Worm (Caenorhabditis elegans) whole organism, midembryonic: ENCODE data around the gene sap-140.
A peak's percentile ranks its signal among the peaks of the same experiment; 100 is the strongest.

Experiments
- T22C8.4 ChIP-seq: fragments of 200-800 bp; sonication (Bioruptor generic); IDR thresholded peaks from 2 replicates; pipeline ENCODE4 v1.3.6; 2022; ENCODE audit warnings: missing genetic modification characterization, missing compliant biosample characterization
- cog-1 ChIP-seq: sonication (generic microtip); optimal IDR thresholded peaks from 2 replicates; lab custom pipeline; 2016; ENCODE audit warnings: missing genetic modification characterization, missing compliant biosample characterization
- flt-1 ChIP-seq: fragments of 200-800 bp; sonication (Bioruptor generic); IDR thresholded peaks from 2 replicates; pipeline ENCODE4 v1.3.6; 2022; ENCODE audit warnings: missing genetic modification characterization, missing compliant biosample characterization
- klf-2 ChIP-seq: fragments of 200-800 bp; sonication (Bioruptor generic); conservative IDR thresholded peaks from 2 replicates; pipeline ENCODE4 v1.3.6; 2022; ENCODE audit warnings: missing genetic modification reagents, missing genetic modification characterization, missing compliant biosample characterization
- med-1 ChIP-seq: sonication (generic microtip); optimal IDR thresholded peaks from 2 replicates; lab custom pipeline; 2017; ENCODE audit warnings: missing genetic modification characterization, mild to moderate bottlenecking, missing compliant biosample characterization, antibody characterized with exemption, missing genetic modification reagents; ENCODE audit not compliant: insufficient read depth
- ref-1 ChIP-seq: fragments of 200-800 bp; sonication (Bioruptor generic); conservative IDR thresholded peaks from 2 replicates; pipeline ENCODE4 v1.3.6; 2022; ENCODE audit warnings: missing genetic modification reagents, missing genetic modification characterization, missing compliant biosample characterization
- tab-1 ChIP-seq: fragments of 200-800 bp; sonication (Bioruptor generic); IDR thresholded peaks from 2 replicates; pipeline ENCODE4 v1.3.6; 2022; ENCODE audit warnings: missing genetic modification characterization, missing compliant biosample characterization
- ztf-23 ChIP-seq: fragments of 200-800 bp; sonication (Bioruptor generic); IDR thresholded peaks from 2 replicates; pipeline ENCODE4 v1.3.6; 2022; ENCODE audit warnings: missing genetic modification reagents, missing genetic modification characterization, missing compliant biosample characterization
- ztf-29 ChIP-seq: fragments of 200-800 bp; sonication (Bioruptor generic); IDR thresholded peaks from 2 replicates; pipeline ENCODE4 v1.3.6; 2022; ENCODE audit warnings: missing genetic modification reagents, missing genetic modification characterization, missing compliant biosample characterization

The sap-140 gene

ce11 chrIII:7484765-7485164 lies 14.8 kb upstream of the sap-140 start:
- TF ChIP-seq tab-1 (GFP tag; lab: Robert Waterston, UW): no peak
- TF ChIP-seq med-1 (GFP tag; lab: Kevin White, UChicago): no peak
- no peak for TF ChIP-seq ref-1 (GFP tag; lab: Robert Waterston, UW)
- TF ChIP-seq ztf-23 (GFP tag; lab: Robert Waterston, UW): no peak
- no peak for TF ChIP-seq klf-2
- TF ChIP-seq cog-1 (tag; lab: Kevin White, UChicago): no peak
- no peak for TF ChIP-seq flt-1 (GFP tag; lab: Robert Waterston, UW)
- no peak for TF ChIP-seq T22C8.4 (GFP tag; lab: Robert Waterston, UW)
- no peak for TF ChIP-seq ztf-29 (GFP tag; lab: Robert Waterston, UW)

ce11 chrIII:7488303-7488702 lies 11.2 kb upstream of the sap-140 start:
- TF ChIP-seq ref-1 (GFP tag; lab: Robert Waterston, UW) (no peak), tab-1 (GFP tag; lab: Robert Waterston, UW) (no peak), ztf-23 (GFP tag; lab: Robert Waterston, UW) (no peak), ztf-29 (GFP tag; lab: Robert Waterston, UW) (no peak), flt-1 (GFP tag; lab: Robert Waterston, UW) (no peak), cog-1 (tag; lab: Kevin White, UChicago) (no peak), med-1 (GFP tag; lab: Kevin White, UChicago) (no peak), T22C8.4 (GFP tag; lab: Robert Waterston, UW) (no peak), klf-2 (no peak)

ce11 chrIII:7489055-7489534 lies 10.4 kb upstream of the sap-140 start, which contains the start of gene mup-4:
TSS of gene mup-4 (minus strand) at chrIII:7489105.
- TF ChIP-seq med-1 (GFP tag; lab: Kevin White, UChicago): no peak
- no peak for TF ChIP-seq ztf-29 (GFP tag; lab: Robert Waterston, UW)
- TF ChIP-seq ztf-23 (GFP tag; lab: Robert Waterston, UW): no peak
- TF ChIP-seq flt-1 (GFP tag; lab: Robert Waterston, UW): no peak
- TF ChIP-seq ref-1 (GFP tag; lab: Robert Waterston, UW): no peak
- TF ChIP-seq T22C8.4 (GFP tag; lab: Robert Waterston, UW): no peak
- TF ChIP-seq tab-1 (GFP tag; lab: Robert Waterston, UW): no peak
- TF ChIP-seq cog-1 (tag; lab: Kevin White, UChicago): no peak
- no peak for TF ChIP-seq klf-2

- TF ChIP-seq med-1 (GFP tag; lab: Kevin White, UChicago) (no peak), ztf-29 (GFP tag; lab: Robert Waterston, UW) (no peak), tab-1 (GFP tag; lab: Robert Waterston, UW) (no peak), ref-1 (GFP tag; lab: Robert Waterston, UW) (no peak), klf-2 (no peak), ztf-23 (GFP tag; lab: Robert Waterston, UW) (no peak), cog-1 (tag; lab: Kevin White, UChicago) (no peak), T22C8.4 (GFP tag; lab: Robert Waterston, UW) (no peak), flt-1 (GFP tag; lab: Robert Waterston, UW) (no peak)
Observed at ce11 chrIII:7490061-7490460, 9.5 kb upstream of the sap-140 start.

ce11 chrIII:7491931-7492330 lies 7.6 kb upstream of the sap-140 start:
- TF ChIP-seq ztf-29 (GFP tag; lab: Robert Waterston, UW) (no peak), med-1 (GFP tag; lab: Kevin White, UChicago) (no peak), klf-2 (no peak), ref-1 (GFP tag; lab: Robert Waterston, UW) (no peak)

- TF ChIP-seq T22C8.4 (GFP tag; lab: Robert Waterston, UW): no peak
- peak; percentile 78 for TF ChIP-seq flt-1 (GFP tag; lab: Robert Waterston, UW)
Observed at ce11 chrIII:7494850-7495314, 4.7 kb upstream of the sap-140 start.

ce11 chrIII:7495616-7496146 lies 3.9 kb upstream of the sap-140 start:
- TF ChIP-seq flt-1 (GFP tag; lab: Robert Waterston, UW) (no peak), med-1 (GFP tag; lab: Kevin White, UChicago) (no peak), ztf-29 (GFP tag; lab: Robert Waterston, UW) (no peak), klf-2 (no peak), cog-1 (tag; lab: Kevin White, UChicago) (no peak), tab-1 (GFP tag; lab: Robert Waterston, UW) (no peak), ztf-23 (GFP tag; lab: Robert Waterston, UW) (no peak)

ce11 chrIII:7497782-7498266 lies 1.7 kb upstream of the sap-140 start, which contains the start of gene cgh-1:
TSS of gene cgh-1 (minus strand) at chrIII:7497832.
- no peak for TF ChIP-seq med-1 (GFP tag; lab: Kevin White, UChicago)
- no peak for TF ChIP-seq cog-1 (tag; lab: Kevin White, UChicago)
- TF ChIP-seq ref-1 (GFP tag; lab: Robert Waterston, UW): no peak
- TF ChIP-seq T22C8.4 (GFP tag; lab: Robert Waterston, UW): no peak
- no peak for TF ChIP-seq ztf-29 (GFP tag; lab: Robert Waterston, UW)
- no peak for TF ChIP-seq tab-1 (GFP tag; lab: Robert Waterston, UW)
- TF ChIP-seq ztf-23 (GFP tag; lab: Robert Waterston, UW): no peak
- no peak for TF ChIP-seq flt-1 (GFP tag; lab: Robert Waterston, UW)
- no peak for TF ChIP-seq klf-2

- TF ChIP-seq T22C8.4 (GFP tag; lab: Robert Waterston, UW) (no peak), cog-1 (tag; lab: Kevin White, UChicago) (peak; percentile 63), med-1 (GFP tag; lab: Kevin White, UChicago) (no peak), klf-2 (no peak), ref-1 (GFP tag; lab: Robert Waterston, UW) (no peak), ztf-23 (GFP tag; lab: Robert Waterston, UW) (peak; percentile 64; the same call in 1 of the 2 replicates), tab-1 (GFP tag; lab: Robert Waterston, UW) (0 out of 2 replicates have a peak, but pooled peaks have one; percentile 20), flt-1 (GFP tag; lab: Robert Waterston, UW) (peak; percentile 61; the same call in 1 of the 2 replicates), ztf-29 (GFP tag; lab: Robert Waterston, UW) (peak; percentile 69)
Observed at ce11 chrIII:7498346-7498745, 1.2 kb upstream of the sap-140 start.
